Fruit fly (Drosophila melanogaster): ENCODE data around the gene CheB93a.

CheB93a gene

dm6 chr3R:21378595-21378994 is 28.6 kb upstream of the CheB93a start, which contains the start of gene tin (continued):
- TF ChIP-seq rib (GFP tag; IDR thresholded peaks at IDR 0.05) (peak; percentile 81), p53 (GFP tag; optimal IDR thresholded peaks at IDR 0.05) (no peak), CG10565 (GFP tag; optimal IDR thresholded peaks at IDR 0.05) (no peak), zen (tag; optimal IDR thresholded peaks at IDR 0.05) (peak; percentile 96), CG17612 (GFP tag; IDR thresholded peaks at IDR 0.05) (peak; percentile 74; the same call in 1 of the 2 replicates), CG4328 (GFP tag; optimal IDR thresholded peaks at IDR 0.05) (peak; percentile 67), bbx (GFP tag; IDR thresholded peaks at IDR 0.05; ENCODE audit: partially characterized antibody) (peak; percentile 65; the same call in 1 of the 2 replicates), CG17829 (tag; optimal IDR thresholded peaks at IDR 0.05) (peak; percentile 97), z (GFP tag; IDR thresholded peaks at IDR 0.05) (no peak), zfh1 (GFP tag; IDR thresholded peaks at IDR 0.05) (peak; percentile 98), H15 (GFP tag; IDR thresholded peaks at IDR 0.05) (peak; percentile 96), cg (GFP tag; optimal IDR thresholded peaks at IDR 0.05) (peak; percentile 84), Fer1 (GFP tag; optimal IDR thresholded peaks at IDR 0.05) (no peak), CG10147 (GFP tag; optimal IDR thresholded peaks at IDR 0.05) (peak; percentile 79), sens-2 (GFP tag; IDR thresholded peaks at IDR 0.05) (peak; percentile 91), CG8388 (GFP tag; optimal IDR thresholded peaks at IDR 0.05) (peak; percentile 95), fd64A (GFP tag; optimal IDR thresholded peaks at IDR 0.05) (peak; percentile 83), Dek (tag; optimal IDR thresholded peaks at IDR 0.05) (peak; percentile 91), CG16779 (GFP tag; IDR thresholded peaks at IDR 0.05) (peak; percentile 81), CG18764 (GFP tag; optimal IDR thresholded peaks at IDR 0.05) (peak; percentile 75), lilli (GFP tag; optimal IDR thresholded peaks at IDR 0.05) (peak; percentile 80), CG34376 (GFP tag; optimal IDR thresholded peaks at IDR 0.05) (peak; percentile 86), ara (GFP tag; IDR thresholded peaks at IDR 0.05) (peak; percentile 98), CG30403 (GFP tag; optimal IDR thresholded peaks at IDR 0.05) (peak; percentile 91), cad (GFP tag; optimal IDR thresholded peaks at IDR 0.05) (no peak), bab2 (GFP tag; optimal IDR thresholded peaks at IDR 0.05) (peak; percentile 14), CG12659 (GFP tag; optimal IDR thresholded peaks at IDR 0.05) (peak; percentile 93), zfh2 (GFP tag; optimal IDR thresholded peaks at IDR 0.05) (peak; percentile 29), CG5180 (GFP tag; optimal IDR thresholded peaks at IDR 0.05) (peak; percentile 81), CG4820 (GFP tag; optimal IDR thresholded peaks at IDR 0.05) (peak; percentile 82), chm (GFP tag; IDR thresholded peaks at IDR 0.05) (peak; percentile 97), CG11398 (GFP tag; optimal IDR thresholded peaks at IDR 0.05) (no peak), CG9437 (GFP tag; optimal IDR thresholded peaks at IDR 0.05) (peak; percentile 80), CG13296 (GFP tag; optimal IDR thresholded peaks at IDR 0.05) (peak; percentile 90), CG4424 (GFP tag; optimal IDR thresholded peaks at IDR 0.05) (peak; percentile 92), mld (GFP tag; IDR thresholded peaks at IDR 0.05; ENCODE audit: partially characterized antibody) (no peak), HmgD (GFP tag; optimal IDR thresholded peaks at IDR 0.05) (no peak), CG43689 (GFP tag; IDR thresholded peaks at IDR 0.05) (peak; percentile 83; the same call in 1 of the 2 replicates), run (tag; optimal IDR thresholded peaks at IDR 0.05) (peak; percentile 90), CG7786 (GFP tag; optimal IDR thresholded peaks at IDR 0.05) (no peak), ttk (GFP tag; IDR thresholded peaks at IDR 0.05) (peak; percentile 93), Opbp (GFP tag; IDR thresholded peaks at IDR 0.05; ENCODE audit: partially characterized antibody) (peak; percentile 59; the same call in 1 of the 3 replicates), Xrp1 (GFP tag; IDR thresholded peaks at IDR 0.05) (peak; percentile 99), dysf (GFP tag; IDR thresholded peaks at IDR 0.05) (peak; percentile 95), Pdp1 (GFP tag; optimal IDR thresholded peaks at IDR 0.05) (peak; percentile 25 to 60), otp (GFP tag; IDR thresholded peaks at IDR 0.05) (peak; percentile 92), dmrt99B (tag; optimal IDR thresholded peaks at IDR 0.05) (peak; percentile 92), Doc3 (GFP tag; IDR thresholded peaks at IDR 0.05; ENCODE audit: partially characterized antibody) (peak; percentile 75; the same call in 2 of the 3 replicates), CG17359 (tag; optimal IDR thresholded peaks at IDR 0.05) (peak; percentile 92), danr (GFP tag; IDR thresholded peaks at IDR 0.05) (peak; percentile 86), ash1 (GFP tag; optimal IDR thresholded peaks at IDR 0.05) (peak; percentile 62)
